Fruit fly (Drosophila melanogaster) whole organism, pupa: ENCODE measurements around the gene loh.

Source experiments
- CG10348 ChIP-seq: fragments of 200-800 bp; sonication (Bioruptor generic); IDR thresholded peaks from 2 replicates; pipeline ENCODE4 v1.3.6; 2022; ENCODE audit warnings: missing biosample characterization, missing genetic modification characterization
- CG12605 ChIP-seq: fragments of 200-800 bp; sonication (Bioruptor generic); IDR thresholded peaks from 2 replicates; pipeline ENCODE4 v1.3.6; 2022; ENCODE audit warnings: missing biosample characterization, missing genetic modification characterization
- CG13204 ChIP-seq: fragments of 200-800 bp; sonication (Bioruptor generic); optimal IDR thresholded peaks from 2 replicates; lab custom pipeline; 2018; ENCODE audit warnings: missing biosample characterization, mild to moderate bottlenecking, missing genetic modification characterization, moderate library complexity
- CG15710 ChIP-seq: fragments of 200-800 bp; sonication (Bioruptor generic); optimal IDR thresholded peaks from 2 replicates; lab custom pipeline; 2018; ENCODE audit warnings: missing biosample characterization, mild to moderate bottlenecking, missing genetic modification characterization, moderate library complexity
- CG32121 ChIP-seq: fragments of 200-800 bp; sonication (Bioruptor generic); IDR thresholded peaks from 2 replicates; pipeline ENCODE4 v1.3.6; 2022; ENCODE audit warnings: missing biosample characterization, missing genetic modification characterization
- CG34367 ChIP-seq: fragments of 200-800 bp; sonication (Bioruptor generic); optimal IDR thresholded peaks from 2 replicates; lab custom pipeline; 2018; ENCODE audit warnings: missing biosample characterization, mild to moderate bottlenecking, missing genetic modification characterization
- CG4496 ChIP-seq: fragments of 200-800 bp; sonication (Bioruptor generic); IDR thresholded peaks from 3 replicates; pipeline ENCODE4 v1.3.6; 2022; ENCODE audit warnings: missing biosample characterization, missing genetic modification characterization
- CG8159 ChIP-seq: fragments of 200-800 bp; sonication (Bioruptor generic); optimal IDR thresholded peaks from 3 replicates; lab custom pipeline; 2018; ENCODE audit warnings: missing biosample characterization, mild to moderate bottlenecking, missing genetic modification characterization, moderate library complexity
- CG8301 ChIP-seq: fragments of 200-800 bp; sonication (Bioruptor generic); optimal IDR thresholded peaks from 2 replicates; lab custom pipeline; 2018; ENCODE audit warnings: missing biosample characterization, mild to moderate bottlenecking, missing genetic modification characterization
- CG9948 ChIP-seq: fragments of 200-800 bp; sonication (Bioruptor generic); optimal IDR thresholded peaks from 2 replicates; lab custom pipeline; 2018; ENCODE audit warnings: missing biosample characterization, mild to moderate bottlenecking, missing genetic modification characterization, moderate library complexity
- D1 ChIP-seq: fragments of 200-800 bp; sonication (Bioruptor generic); optimal IDR thresholded peaks from 2 replicates; lab custom pipeline; 2018; ENCODE audit warnings: missing biosample characterization, mild to moderate bottlenecking, missing genetic modification characterization, moderate library complexity
- EcR ChIP-seq: fragments of 200-800 bp; sonication (Bioruptor generic); optimal IDR thresholded peaks from 3 replicates; lab custom pipeline; 2019; ENCODE audit warnings: missing biosample characterization, missing genetic modification characterization, mild to moderate bottlenecking, moderate library complexity, missing genetic modification reagents
- gl ChIP-seq: fragments of 200-800 bp; sonication (Bioruptor generic); optimal IDR thresholded peaks from 2 replicates; lab custom pipeline; 2018; ENCODE audit warnings: missing biosample characterization, mild to moderate bottlenecking, missing genetic modification characterization
- rn ChIP-seq: fragments of 200-800 bp; sonication (Bioruptor generic); IDR thresholded peaks from 2 replicates; pipeline ENCODE4 v1.3.6; 2022; ENCODE audit warnings: missing biosample characterization, missing genetic modification characterization

dm6 chr2L:10499608-10500007 is 57.3 kb downstream of the loh start:
- no peak for TF ChIP-seq CG15710 (tag; lab: Kevin White, UChicago)
- no peak for TF ChIP-seq CG13204 (GFP tag; lab: Kevin White, UChicago)
- TF ChIP-seq CG4496 (GFP tag; lab: Robert Waterston, UW) = no peak
- no peak for TF ChIP-seq rn
- no peak for TF ChIP-seq CG8159 (tag; lab: Kevin White, UChicago)
- TF ChIP-seq CG10348 (GFP tag; lab: Robert Waterston, UW) = no peak
- no peak for TF ChIP-seq CG12605 (GFP tag; lab: Robert Waterston, UW)
- no peak for TF ChIP-seq CG32121 (GFP tag; lab: Robert Waterston, UW)
- no peak for TF ChIP-seq CG9948
- TF ChIP-seq CG34367 (tag; lab: Kevin White, UChicago) = no peak
- no peak for TF ChIP-seq EcR (GFP tag; lab: Kevin White, UChicago)
- no peak for TF ChIP-seq D1
- no peak for TF ChIP-seq gl (tag; lab: Kevin White, UChicago)
- TF ChIP-seq CG8301 (tag; lab: Kevin White, UChicago) = no peak
